Worm (Caenorhabditis elegans) whole organism, L3 larva: Measurements from ENCODE around the gene mttu-1.
A peak's percentile ranks its signal among the peaks of the same experiment; 100 is the strongest.
"Not testable (repeated sequence)": the region's sequence is repeated elsewhere in the genome, so short reads cannot be mapped to it uniquely, and the experiment has no call there.

Experiments used
- ZK546.5 ChIP-seq: sonication (generic microtip); optimal IDR thresholded peaks from 2 replicates; lab custom pipeline; 2017; ENCODE audit warnings: missing biosample characterization, missing genetic modification characterization
- aly-2 ChIP-seq: fragments of 150-350 bp; optimal IDR thresholded peaks from 2 replicates; lab custom pipeline; 2014; ENCODE audit warnings: missing biosample characterization, missing genetic modification characterization
- ama-1 ChIP-seq: fragments of 150-350 bp; optimal IDR thresholded peaks from 2 replicates; lab custom pipeline; 2018
- ceh-28 ChIP-seq: fragments of 150-350 bp; optimal IDR thresholded peaks from 2 replicates; lab custom pipeline; 2014; ENCODE audit warnings: missing biosample characterization, missing genetic modification reagents, missing genetic modification characterization
- ceh-82 ChIP-seq: fragments of 150-350 bp; optimal IDR thresholded peaks from 2 replicates; lab custom pipeline; 2014; ENCODE audit warnings: missing biosample characterization, missing genetic modification characterization
- ceh-9 ChIP-seq: sonication (generic microtip); optimal IDR thresholded peaks from 2 replicates; lab custom pipeline; 2018; ENCODE audit warnings: missing biosample characterization, missing genetic modification characterization
- elt-1 ChIP-seq: fragments of 150-350 bp; optimal IDR thresholded peaks from 2 replicates; lab custom pipeline; 2014; ENCODE audit warnings: missing biosample characterization, missing genetic modification characterization
- elt-3 ChIP-seq, 3 experiments: fragments of 150-350 bp in 1 of 3; sonication (generic microtip) in 2 of 3; optimal IDR thresholded peaks; 2 replicates in 2 of 3; 4 replicates in 1 of 3; lab custom pipeline; 2014 to 2017; ENCODE audit warnings: missing biosample characterization in 3 of 3, missing genetic modification characterization in 3 of 3
- eor-1 ChIP-seq, 2 experiments: fragments of 150-350 bp; optimal IDR thresholded peaks; 2 replicates each; lab custom pipeline; 2014 to 2018; ENCODE audit warnings: missing biosample characterization in 2 of 2, missing genetic modification characterization in 2 of 2
- fkh-2 ChIP-seq: fragments of 150-350 bp; optimal IDR thresholded peaks from 2 replicates; lab custom pipeline; 2014; ENCODE audit warnings: missing biosample characterization, missing genetic modification reagents, missing genetic modification characterization
- fos-1 ChIP-seq: fragments of 150-350 bp; optimal IDR thresholded peaks from 2 replicates; lab custom pipeline; 2014; ENCODE audit warnings: missing biosample characterization, missing genetic modification characterization
- jun-1 ChIP-seq: fragments of 150-350 bp; optimal IDR thresholded peaks from 2 replicates; lab custom pipeline; 2014; ENCODE audit warnings: missing biosample characterization, missing genetic modification reagents, missing genetic modification characterization
- lin-15B ChIP-seq: fragments of 150-350 bp; optimal IDR thresholded peaks from 2 replicates; lab custom pipeline; 2014; ENCODE audit warnings: missing biosample characterization, missing genetic modification characterization
- lsy-12 ChIP-seq: sonication (generic microtip); optimal IDR thresholded peaks from 2 replicates; lab custom pipeline; 2016; ENCODE audit warnings: mild to moderate bottlenecking, missing genetic modification characterization, missing compliant biosample characterization
- mdl-1 ChIP-seq: fragments of 150-350 bp; optimal IDR thresholded peaks from 2 replicates; lab custom pipeline; 2014; ENCODE audit warnings: missing biosample characterization, missing genetic modification characterization
- mml-1 ChIP-seq: fragments of 150-350 bp; sonication (generic microtip); optimal IDR thresholded peaks from 3 replicates; lab custom pipeline; 2014; ENCODE audit warnings: missing biosample characterization, missing genetic modification characterization
- nfya-1 ChIP-seq: sonication (generic microtip); optimal IDR thresholded peaks from 2 replicates; lab custom pipeline; 2017; ENCODE audit warnings: missing genetic modification characterization, mild to moderate bottlenecking, missing compliant biosample characterization, antibody characterized with exemption, moderate library complexity; ENCODE audit not compliant: insufficient read depth
- nhr-11 ChIP-seq: fragments of 150-350 bp; optimal IDR thresholded peaks from 2 replicates; lab custom pipeline; 2014; ENCODE audit warnings: missing biosample characterization, missing genetic modification characterization
- nhr-12 ChIP-seq: fragments of 150-350 bp; optimal IDR thresholded peaks from 2 replicates; lab custom pipeline; 2014; ENCODE audit warnings: missing biosample characterization, missing genetic modification characterization
- nhr-23 ChIP-seq: fragments of 150-350 bp; optimal IDR thresholded peaks from 2 replicates; lab custom pipeline; 2014; ENCODE audit warnings: missing biosample characterization, missing genetic modification reagents, missing genetic modification characterization
- nhr-237 ChIP-seq: fragments of 150-350 bp; optimal IDR thresholded peaks from 2 replicates; lab custom pipeline; 2014; ENCODE audit warnings: missing biosample characterization, missing genetic modification characterization
- nhr-25 ChIP-seq: sonication (generic microtip); optimal IDR thresholded peaks from 2 replicates; lab custom pipeline; 2017; ENCODE audit warnings: missing biosample characterization, missing genetic modification characterization
- nhr-28 ChIP-seq: fragments of 150-350 bp; optimal IDR thresholded peaks from 2 replicates; lab custom pipeline; 2014; ENCODE audit warnings: missing biosample characterization, missing genetic modification characterization
- nhr-43 ChIP-seq: sonication (generic microtip); optimal IDR thresholded peaks from 2 replicates; lab custom pipeline; 2016; ENCODE audit warnings: mild to moderate bottlenecking, missing genetic modification characterization, missing compliant biosample characterization; ENCODE audit not compliant: poor library complexity, severe bottlenecking
- nhr-76 ChIP-seq: fragments of 150-350 bp; sonication (generic microtip); optimal IDR thresholded peaks from 5 replicates; lab custom pipeline; 2014; ENCODE audit warnings: missing biosample characterization, missing genetic modification characterization
- pha-4 ChIP-seq: fragments of 150-350 bp; optimal IDR thresholded peaks from 2 replicates; lab custom pipeline; 2014; ENCODE audit warnings: missing biosample characterization, missing genetic modification reagents, missing genetic modification characterization
- pqm-1 ChIP-seq: fragments of 150-350 bp; optimal IDR thresholded peaks from 2 replicates; lab custom pipeline; 2017; ENCODE audit warnings: missing biosample characterization, missing genetic modification characterization, inconsistent platforms
- snpc-4 ChIP-seq: fragments of 150-350 bp; optimal IDR thresholded peaks from 2 replicates; lab custom pipeline; 2014; ENCODE audit warnings: missing biosample characterization, missing genetic modification characterization
- unc-39 ChIP-seq: sonication (generic microtip); optimal IDR thresholded peaks from 4 replicates; lab custom pipeline; 2017; ENCODE audit warnings: missing biosample characterization, missing genetic modification characterization
- unc-62 ChIP-seq: fragments of 150-350 bp; sonication (generic microtip); optimal IDR thresholded peaks from 4 replicates; lab custom pipeline; 2014; ENCODE audit warnings: missing biosample characterization, missing genetic modification reagents, missing genetic modification characterization
- zag-1 ChIP-seq: fragments of 150-350 bp; optimal IDR thresholded peaks from 2 replicates; lab custom pipeline; 2014; ENCODE audit warnings: missing biosample characterization, missing genetic modification characterization
- ztf-11 ChIP-seq: fragments of 150-350 bp; optimal IDR thresholded peaks from 2 replicates; lab custom pipeline; 2014; ENCODE audit warnings: missing biosample characterization, missing genetic modification characterization
- ztf-4 ChIP-seq: fragments of 150-350 bp; optimal IDR thresholded peaks from 2 replicates; lab custom pipeline; 2014; ENCODE audit warnings: missing biosample characterization, missing genetic modification characterization

mttu-1 gene

DNA sequence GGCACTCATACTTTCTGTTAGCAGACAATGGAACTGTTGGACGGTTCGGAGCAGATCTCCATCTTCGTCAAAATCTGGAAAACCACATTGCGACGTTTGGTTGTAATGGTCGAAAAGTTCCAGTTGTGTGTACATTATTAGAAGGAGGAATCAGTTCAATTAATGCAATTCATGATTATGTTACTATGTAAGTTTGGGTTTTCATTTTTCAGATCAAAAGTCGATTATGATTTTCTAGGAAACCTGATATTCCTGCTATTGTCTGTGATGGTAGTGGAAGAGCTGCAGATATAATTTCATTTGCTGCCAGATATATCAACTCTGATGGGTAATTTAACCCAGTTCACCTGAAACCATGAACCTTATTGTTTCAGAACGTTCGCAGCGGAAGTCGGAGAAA lies 20.7 kb downstream of the mttu-1 start:
- TF ChIP-seq ama-1 (lab: Kevin White, UChicago) (no peak), nhr-43 (tag; lab: Kevin White, UChicago) (no peak), snpc-4 (tag; lab: Kevin White, UChicago) (no peak), ztf-11 (tag; lab: Kevin White, UChicago) (no peak), fos-1 (no peak), nhr-237 (no peak), ceh-9 (tag; lab: Kevin White, UChicago) (no peak), aly-2 (tag; lab: Kevin White, UChicago) (no peak), elt-3 (tag; optimal IDR thresholded peaks at IDR 0.05; lab: Kevin White, UChicago) (no peak), unc-62 (no peak), mdl-1 (no peak), ztf-4 (no peak), nhr-23 (no peak)

DNA sequence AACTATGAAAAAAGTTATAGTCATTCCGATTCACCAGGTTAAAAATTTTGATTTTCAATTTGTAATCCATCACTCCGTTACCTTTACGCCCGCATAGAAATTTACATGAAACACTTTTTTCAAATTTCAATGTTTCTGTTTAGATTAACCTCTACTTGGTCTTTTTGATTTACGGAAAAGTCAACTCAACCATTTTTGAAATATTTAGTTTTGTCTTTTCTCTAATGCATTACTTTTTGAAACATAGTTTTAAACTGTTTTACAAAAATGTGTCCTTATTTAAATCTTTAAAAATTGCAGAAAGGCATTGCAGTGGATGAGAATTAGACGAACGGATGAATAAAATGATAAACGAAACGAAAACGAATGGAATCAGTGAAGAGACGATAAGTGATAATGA lies 23.5 kb downstream of the mttu-1 start, which contains the start of gene gtl-2:
Gene gtl-2 (plus strand): TSS at position 301 of the 400 bp plus-strand sequence.
- TF ChIP-seq pha-4 (tag; lab: Kevin White, UChicago) (no peak), fkh-2 (no peak)

DNA sequence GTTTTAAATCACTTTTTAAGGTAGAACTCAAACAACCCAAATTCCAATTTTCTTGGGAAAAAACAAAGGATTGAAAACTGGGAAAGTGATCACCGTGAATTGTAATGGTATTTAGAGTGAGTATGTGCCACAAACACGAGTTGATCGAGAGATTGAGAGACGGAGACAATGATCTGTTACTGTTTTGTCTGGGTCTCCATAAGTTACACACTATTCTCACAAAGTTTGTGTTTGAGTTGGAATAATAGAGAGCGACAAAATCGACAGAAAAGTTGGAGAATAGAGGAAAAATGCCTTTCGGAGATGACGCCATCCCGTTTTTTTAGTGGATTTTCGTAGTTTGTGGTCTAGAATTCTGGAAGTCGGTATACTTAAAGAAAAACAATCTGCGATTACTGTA lies 25.4 kb downstream of the mttu-1 start, which contains the start of gene nhr-7:
Gene nhr-7 (minus strand): TSS at position 101 of the 400 bp plus-strand sequence.
- TF ChIP-seq pha-4 (tag; lab: Kevin White, UChicago) (peak; percentile 72), nfya-1 (tag; lab: Kevin White, UChicago) (no peak)

DNA sequence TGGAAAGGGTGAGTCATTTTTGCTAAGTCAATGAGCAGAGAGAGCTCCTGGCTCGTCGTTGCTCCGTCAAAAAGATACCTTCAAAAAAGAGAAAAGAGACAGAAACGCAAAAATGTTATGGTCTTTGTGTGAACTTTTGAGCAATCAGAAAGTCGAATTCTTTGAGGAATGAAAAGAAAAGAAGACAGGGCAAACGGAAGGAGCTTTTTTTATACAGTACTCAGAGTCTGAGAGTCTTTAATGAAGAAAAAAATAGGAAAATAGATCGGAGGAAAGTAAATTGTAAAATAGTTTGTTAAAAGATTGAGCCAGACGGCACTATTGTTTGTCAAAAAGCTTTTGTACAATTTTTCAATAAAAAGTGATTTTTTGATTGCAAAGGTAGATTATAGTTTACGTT lies 27.2 kb downstream of the mttu-1 start:
- TF ChIP-seq pha-4 (tag; lab: Kevin White, UChicago) (peak; percentile 90), unc-39 (tag; lab: Kevin White, UChicago) (no peak), nhr-12 (tag; lab: Kevin White, UChicago) (no peak), pqm-1 (tag; lab: Kevin White, UChicago) (no peak), nhr-76 (tag; lab: Kevin White, UChicago) (no peak)

DNA sequence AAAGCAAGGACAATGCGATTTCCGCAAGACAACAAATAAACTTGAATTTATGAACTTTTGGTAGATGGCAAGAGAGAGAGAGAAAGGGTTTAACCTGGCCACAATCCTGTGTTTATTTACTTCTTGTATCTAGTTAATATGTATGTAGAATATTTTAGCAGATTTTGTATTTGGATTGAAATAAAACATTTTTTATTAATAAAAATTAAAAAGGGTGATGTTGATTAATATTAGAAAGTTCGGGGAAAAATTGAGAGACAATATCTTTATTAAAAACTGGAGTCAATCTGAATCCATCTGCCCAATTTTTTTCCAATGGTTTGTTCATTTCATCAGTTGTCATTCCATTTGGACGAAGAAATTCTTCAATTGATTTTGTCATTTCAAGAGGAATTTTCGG lies 30.6 kb downstream of the mttu-1 start, which contains the start of gene col-127:
Gene col-127 (minus strand): TSS at position 101 of the 400 bp plus-strand sequence.
- no peak for TF ChIP-seq ceh-9 (tag; lab: Kevin White, UChicago)
- no peak for TF ChIP-seq unc-39 (tag; lab: Kevin White, UChicago)
- TF ChIP-seq aly-2 (tag; lab: Kevin White, UChicago) = no peak
- no peak for TF ChIP-seq nhr-25 (tag; lab: Kevin White, UChicago)

DNA sequence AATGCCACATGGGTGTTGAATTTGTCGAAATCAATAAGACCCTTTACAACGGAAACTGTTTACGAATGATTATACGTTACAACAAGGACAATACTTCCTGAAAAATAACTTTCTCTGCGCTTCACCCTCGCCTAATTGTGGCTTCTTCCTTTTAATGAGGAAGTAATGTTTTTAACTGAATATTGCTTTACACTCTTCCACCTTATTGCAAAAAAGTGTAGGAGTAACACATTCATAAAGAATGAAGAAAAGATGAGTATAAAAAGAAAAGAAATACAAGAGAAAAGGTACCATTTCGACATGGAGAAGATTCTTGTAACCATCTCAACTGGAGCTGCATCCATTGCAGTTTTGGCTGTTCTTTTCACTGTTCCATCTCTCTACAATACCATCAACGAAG lies 33.6 kb downstream of the mttu-1 start, which contains the start of gene col-126:
Gene col-126 (plus strand): TSS at position 301 of the 400 bp plus-strand sequence.
- TF ChIP-seq nhr-11 (tag; lab: Kevin White, UChicago); fkh-2; aly-2 (tag; lab: Kevin White, UChicago): not testable (repeated sequence)

DNA sequence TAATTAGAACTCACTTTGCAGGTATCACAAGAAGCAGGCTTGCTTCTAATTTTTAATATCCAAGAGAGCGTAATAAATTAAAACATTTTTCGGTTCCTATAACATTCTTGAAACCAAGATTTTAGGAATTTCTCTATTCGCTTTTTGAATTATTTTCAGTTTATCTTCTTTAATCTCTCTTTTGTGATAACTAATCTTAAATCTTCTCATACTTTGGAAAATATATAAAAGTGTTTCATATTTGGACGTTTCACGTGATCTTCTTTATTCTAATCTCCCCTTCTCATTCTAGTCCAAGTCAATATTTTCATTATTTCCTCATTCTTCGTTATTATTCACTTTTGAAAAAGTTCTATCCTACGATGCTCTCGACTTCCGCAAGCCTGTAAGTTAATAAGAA lies 35.2 kb downstream of the mttu-1 start, which contains the start of gene F54D1.1:
Gene F54D1.1 (plus strand): TSS at position 301 of the 400 bp plus-strand sequence.
- TF ChIP-seq nhr-43 (tag; lab: Kevin White, UChicago) = no peak
- TF ChIP-seq lsy-12 (tag; lab: Kevin White, UChicago) = no peak
- no peak for TF ChIP-seq lin-15B
- TF ChIP-seq mml-1 (tag; lab: Kevin White, UChicago) = no peak
- TF ChIP-seq nhr-76 (tag; lab: Kevin White, UChicago) = no peak
- no peak for TF ChIP-seq elt-1 (tag; lab: Kevin White, UChicago)
- no peak for TF ChIP-seq pha-4 (tag; lab: Kevin White, UChicago)
- TF ChIP-seq nhr-11 (tag; lab: Kevin White, UChicago) = no peak
- TF ChIP-seq ceh-82 (tag; lab: Kevin White, UChicago) = no peak
- no peak for TF ChIP-seq aly-2 (tag; lab: Kevin White, UChicago)
- TF ChIP-seq jun-1 (tag; lab: Kevin White, UChicago) = no peak
- no peak for TF ChIP-seq ZK546.5 (tag; lab: Kevin White, UChicago)
- TF ChIP-seq ceh-28 = no peak
- no peak for TF ChIP-seq nhr-28 (tag; lab: Kevin White, UChicago)
- no peak for TF ChIP-seq zag-1 (tag; lab: Kevin White, UChicago)
- TF ChIP-seq eor-1 (tag; optimal IDR thresholded peaks at IDR 0.05; lab: Kevin White, UChicago) = no peak
